Worm (Caenorhabditis elegans): ENCODE measurements around the gene Y6D1A.2.

DNA sequence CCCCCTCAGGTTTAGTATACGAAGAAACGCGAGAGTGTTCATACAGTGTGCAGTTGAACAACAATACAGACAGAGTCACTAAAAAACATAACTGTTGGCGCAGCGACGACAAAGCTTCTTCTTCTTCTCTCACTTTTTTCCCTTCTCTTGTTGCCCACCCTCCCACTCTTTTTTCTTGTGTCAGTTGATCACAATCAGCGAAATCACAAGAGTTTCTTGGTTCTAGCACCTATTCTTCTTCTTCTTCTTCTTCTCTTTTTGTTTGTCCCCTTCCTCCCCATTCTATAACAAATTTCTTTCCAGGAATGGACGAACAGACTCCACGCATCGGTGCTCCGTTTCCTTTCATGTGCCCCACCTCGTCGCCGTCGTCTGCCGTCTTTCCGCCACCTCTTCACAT is 29.3 kb downstream of the Y6D1A.2 start, which contains the start of gene F43G6.4:
- TF ChIP-seq ref-1 (GFP tag; conservative IDR thresholded peaks at IDR 0.05), result no peak
- TF ChIP-seq T22C8.4 (GFP tag; IDR thresholded peaks at IDR 0.05), result no peak
- no peak for TF ChIP-seq med-1 (GFP tag; optimal IDR thresholded peaks at IDR 0.05; ENCODE audit: insufficient read depth)
- TF ChIP-seq ztf-23 (GFP tag; IDR thresholded peaks at IDR 0.05), result no peak
- TF ChIP-seq tab-1 (GFP tag; IDR thresholded peaks at IDR 0.05), result no peak
- no peak for TF ChIP-seq flt-1 (GFP tag; IDR thresholded peaks at IDR 0.05)
- TF ChIP-seq cog-1 (tag; optimal IDR thresholded peaks at IDR 0.05), result no peak
- TF ChIP-seq ztf-29 (GFP tag; IDR thresholded peaks at IDR 0.05), result no peak
- TF ChIP-seq klf-2 (GFP tag; conservative IDR thresholded peaks at IDR 0.05), result no peak

Measured in whole organism, midembryonic.